Worm (Caenorhabditis elegans): Measurements from ENCODE around the gene vig-1.

vig-1 gene

ce11 chrII:1355480-1355879, 34.6 kb downstream of the vig-1 start, which contains the start of gene C13A10.1:
Gene C13A10.1, minus strand, starts transcription at chrII:1355649.
- TF ChIP-seq hlh-1 (tag; optimal IDR thresholded peaks at IDR 0.05), result no peak
- no peak for TF ChIP-seq ceh-43 (GFP tag; optimal IDR thresholded peaks at IDR 0.05)
- TF ChIP-seq ztf-11 (tag; optimal IDR thresholded peaks at IDR 0.05), result no peak

- TF ChIP-seq sem-2 (GFP tag; optimal IDR thresholded peaks at IDR 0.05), result no peak
- TF ChIP-seq nhr-2 (tag; optimal IDR thresholded peaks at IDR 0.05), result no peak
- TF ChIP-seq nhr-76 (tag; optimal IDR thresholded peaks at IDR 0.05), result no peak
- no peak for TF ChIP-seq sptf-1 (tag; optimal IDR thresholded peaks at IDR 0.05)
- TF ChIP-seq ceh-83 (GFP tag; optimal IDR thresholded peaks at IDR 0.05), result no peak
- no peak for TF ChIP-seq lin-13 (tag; optimal IDR thresholded peaks at IDR 0.05)
- TF ChIP-seq unc-120 (tag; optimal IDR thresholded peaks at IDR 0.05; ENCODE audit: poor library complexity, severe bottlenecking), result no peak
- no peak for TF ChIP-seq unc-39 (tag; optimal IDR thresholded peaks at IDR 0.05)
- TF ChIP-seq M03D4.4 (tag; optimal IDR thresholded peaks at IDR 0.05), result no peak
- TF ChIP-seq unc-62 (GFP tag; optimal IDR thresholded peaks at IDR 0.05), result no peak
- no peak for TF ChIP-seq elt-3 (tag; optimal IDR thresholded peaks at IDR 0.05)
- TF ChIP-seq ham-2 (GFP tag; optimal IDR thresholded peaks at IDR 0.05), result no peak
- TF ChIP-seq lin-32 (GFP tag; optimal IDR thresholded peaks at IDR 0.05), result no peak
- TF ChIP-seq cnd-1 (tag; optimal IDR thresholded peaks at IDR 0.05), result no peak
- TF ChIP-seq nhr-237 (tag; optimal IDR thresholded peaks at IDR 0.05), result no peak
- no peak for TF ChIP-seq mls-2 (tag; optimal IDR thresholded peaks at IDR 0.05)
Observed at ce11 chrII:1357262-1357661, 36.4 kb downstream of the vig-1 start.

ce11 chrII:1357905-1358304, 37.1 kb downstream of the vig-1 start, which contains the start of gene C13A10.2:
Gene C13A10.2, minus strand, starts transcription at chrII:1358005.
- no peak for TF ChIP-seq elt-3 (tag; optimal IDR thresholded peaks at IDR 0.05)
- TF ChIP-seq ces-1 (GFP tag; optimal IDR thresholded peaks at IDR 0.05), result no peak
- no peak for TF ChIP-seq zip-8 (tag; optimal IDR thresholded peaks at IDR 0.05)

- TF ChIP-seq nhr-12 (tag; optimal IDR thresholded peaks at IDR 0.05), result no peak
- no peak for TF ChIP-seq mls-2 (tag; optimal IDR thresholded peaks at IDR 0.05)
- TF ChIP-seq ceh-43 (GFP tag; optimal IDR thresholded peaks at IDR 0.05), result no peak
- TF ChIP-seq nhr-2 (tag; optimal IDR thresholded peaks at IDR 0.05), result no peak
- no peak for TF ChIP-seq snpc-4 (tag; optimal IDR thresholded peaks at IDR 0.05)
- no peak for TF ChIP-seq nhr-76 (tag; optimal IDR thresholded peaks at IDR 0.05)
- no peak for TF ChIP-seq pha-4 (tag; optimal IDR thresholded peaks at IDR 0.05)
- TF ChIP-seq tbx-8 (GFP tag; optimal IDR thresholded peaks at IDR 0.05), result no peak
- TF ChIP-seq blmp-1 (tag; optimal IDR thresholded peaks at IDR 0.05), result no peak
- TF ChIP-seq sem-2 (GFP tag; optimal IDR thresholded peaks at IDR 0.05), result no peak
- no peak for TF ChIP-seq ztf-11 (tag; optimal IDR thresholded peaks at IDR 0.05)
- no peak for TF ChIP-seq flh-1 (GFP tag; optimal IDR thresholded peaks at IDR 0.05)
- no peak for TF ChIP-seq cnd-1 (tag; optimal IDR thresholded peaks at IDR 0.05)
- no peak for TF ChIP-seq mep-1 (tag; optimal IDR thresholded peaks at IDR 0.05)
- TF ChIP-seq nhr-237 (tag; optimal IDR thresholded peaks at IDR 0.05), result no peak
- no peak for TF ChIP-seq unc-62 (GFP tag; optimal IDR thresholded peaks at IDR 0.05)
- TF ChIP-seq lin-13 (tag; optimal IDR thresholded peaks at IDR 0.05), result no peak
- no peak for TF ChIP-seq elt-3 (tag; optimal IDR thresholded peaks at IDR 0.05)
- TF ChIP-seq lin-32 (GFP tag; optimal IDR thresholded peaks at IDR 0.05), result no peak
- no peak for TF ChIP-seq unc-39 (tag; optimal IDR thresholded peaks at IDR 0.05)
Observed at ce11 chrII:1360257-1360656, 39.4 kb downstream of the vig-1 start.

- no peak for TF ChIP-seq unc-62 (GFP tag; optimal IDR thresholded peaks at IDR 0.05)
- no peak for TF ChIP-seq elt-3 (tag; optimal IDR thresholded peaks at IDR 0.05)
- no peak for TF ChIP-seq blmp-1 (tag; optimal IDR thresholded peaks at IDR 0.05)
- TF ChIP-seq ceh-39 (tag; optimal IDR thresholded peaks at IDR 0.05), result no peak
- no peak for TF ChIP-seq zip-8 (tag; optimal IDR thresholded peaks at IDR 0.05)
- no peak for TF ChIP-seq nhr-237 (tag; optimal IDR thresholded peaks at IDR 0.05)
- no peak for TF ChIP-seq cnd-1 (tag; optimal IDR thresholded peaks at IDR 0.05)
- no peak for TF ChIP-seq lsy-2 (tag; optimal IDR thresholded peaks at IDR 0.05)
- no peak for TF ChIP-seq mls-2 (tag; optimal IDR thresholded peaks at IDR 0.05)
- no peak for TF ChIP-seq ztf-11 (tag; optimal IDR thresholded peaks at IDR 0.05)
- no peak for TF ChIP-seq tbx-8 (GFP tag; optimal IDR thresholded peaks at IDR 0.05)
- no peak for TF ChIP-seq sem-2 (GFP tag; optimal IDR thresholded peaks at IDR 0.05)
- TF ChIP-seq ham-2 (GFP tag; optimal IDR thresholded peaks at IDR 0.05), result no peak
- no peak for TF ChIP-seq ces-1 (GFP tag; optimal IDR thresholded peaks at IDR 0.05)
- no peak for TF ChIP-seq ceh-43 (GFP tag; optimal IDR thresholded peaks at IDR 0.05)
- TF ChIP-seq M03D4.4 (tag; optimal IDR thresholded peaks at IDR 0.05), result no peak
- no peak for TF ChIP-seq nhr-28 (tag; optimal IDR thresholded peaks at IDR 0.05)
- no peak for TF ChIP-seq pha-4 (tag; optimal IDR thresholded peaks at IDR 0.05)
- no peak for TF ChIP-seq snpc-4 (tag; optimal IDR thresholded peaks at IDR 0.05)
- no peak for TF ChIP-seq nhr-2 (tag; optimal IDR thresholded peaks at IDR 0.05)
Observed at ce11 chrII:1362423-1362822, 41.6 kb downstream of the vig-1 start.
